Fruit fly (Drosophila melanogaster): ENCODE measurements around the gene Sid.

dm6 chr3R:28679583-28679982 lies 9.1 kb downstream of the Sid start:
- no peak for TF ChIP-seq Dip3 (GFP tag; optimal IDR thresholded peaks at IDR 0.05)
- no peak for TF ChIP-seq Bdp1 (GFP tag; optimal IDR thresholded peaks at IDR 0.05)
- no peak for TF ChIP-seq lola (GFP tag; optimal IDR thresholded peaks at IDR 0.05)
- TF ChIP-seq CG9797 (GFP tag; optimal IDR thresholded peaks at IDR 0.05) = no peak
- no peak for TF ChIP-seq CG13424 (tag; optimal IDR thresholded peaks at IDR 0.05)
- no peak for TF ChIP-seq CG18764 (GFP tag; optimal IDR thresholded peaks at IDR 0.05)
- no peak for TF ChIP-seq NC2α (GFP tag; optimal IDR thresholded peaks at IDR 0.05)
- no peak for TF ChIP-seq CG7357 (GFP tag; IDR thresholded peaks at IDR 0.05)
